Worm (Caenorhabditis elegans) whole organism, late embryonic: Measurements from ENCODE around the gene nipa-1.

ENCODE experiments used
- ceh-45 ChIP-seq: fragments of 200-800 bp; sonication (Bioruptor generic); IDR thresholded peaks from 2 replicates; pipeline ENCODE4 v1.3.6; 2022; ENCODE audit warnings: missing genetic modification reagents, missing genetic modification characterization, missing compliant biosample characterization
- nfya-1 ChIP-seq: sonication (generic microtip); optimal IDR thresholded peaks from 2 replicates; lab custom pipeline; 2017; ENCODE audit warnings: missing genetic modification characterization, mild to moderate bottlenecking, missing compliant biosample characterization, antibody characterized with exemption, moderate library complexity
- nhr-11 ChIP-seq: fragments of 150-350 bp; optimal IDR thresholded peaks from 2 replicates; lab custom pipeline; 2014; ENCODE audit warnings: missing biosample characterization, missing genetic modification characterization
- pha-4 ChIP-seq: fragments of 150-350 bp; optimal IDR thresholded peaks from 2 replicates; lab custom pipeline; 2018; ENCODE audit warnings: missing biosample characterization, missing genetic modification reagents, missing genetic modification characterization
- tbx-2 ChIP-seq: sonication (generic microtip); optimal IDR thresholded peaks from 2 replicates; lab custom pipeline; 2016; ENCODE audit warnings: missing genetic modification characterization, missing compliant biosample characterization
- unc-3 ChIP-seq, 2 experiments: fragments of 200-800 bp in 1 of 2; sonication (Bioruptor generic) in 1 of 2; sonication (generic microtip) in 1 of 2; conservative IDR thresholded peaks in 1 of 2; optimal IDR thresholded peaks in 1 of 2; 2 replicates each; pipeline versions ENCODE4 v1.3.6 to Lab custom; 2016 to 2022; ENCODE audit warnings: missing compliant biosample characterization in 2 of 2, missing genetic modification characterization in 2 of 2, missing genetic modification reagents in 1 of 2
- unc-55 ChIP-seq: sonication (generic microtip); optimal IDR thresholded peaks from 2 replicates; lab custom pipeline; 2017; ENCODE audit warnings: missing biosample characterization, missing genetic modification reagents, missing genetic modification characterization

nipa-1 gene

DNA sequence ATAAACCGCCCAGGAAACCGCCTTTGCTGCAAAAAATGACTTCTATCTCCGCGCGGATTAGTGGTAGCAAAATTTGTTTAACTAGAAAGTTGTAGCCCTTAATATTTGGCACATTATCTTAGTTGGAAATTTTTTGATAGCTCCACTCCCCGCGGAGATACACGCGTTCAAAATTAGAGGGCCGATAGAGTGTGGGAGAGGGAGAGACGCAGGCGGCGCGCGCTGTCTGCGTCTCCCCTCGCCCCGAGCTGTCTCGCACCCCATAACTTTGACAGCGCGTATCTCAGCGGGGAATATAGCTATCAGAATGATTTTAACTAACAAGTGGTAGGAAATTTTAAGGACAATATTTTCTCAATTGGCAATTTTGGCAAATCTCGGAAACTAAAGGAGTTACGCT is 63.8 kb downstream of the nipa-1 start:
- TF ChIP-seq nfya-1 = no peak
- no peak for TF ChIP-seq nhr-11 (tag; lab: Kevin White, UChicago)
- no peak for TF ChIP-seq unc-55 (GFP tag; lab: Kevin White, UChicago)
- TF ChIP-seq ceh-45 (GFP tag; lab: Robert Waterston, UW) = no peak
- TF ChIP-seq pha-4 (tag; lab: Kevin White, UChicago) = no peak
- TF ChIP-seq tbx-2 (tag; lab: Kevin White, UChicago) = no peak
- TF ChIP-seq unc-3 (GFP tag; conservative IDR thresholded peaks at IDR 0.05; lab: Robert Waterston, UW) = no peak
- TF ChIP-seq unc-3 (tag; optimal IDR thresholded peaks at IDR 0.05; lab: Kevin White, UChicago) = no peak
- TF ChIP-seq, all 69 proteins: peak for 0
